Worm (Caenorhabditis elegans) whole organism, L3 larva: ENCODE data around the gene nhr-17.

Experiments used
- R02D3.7 ChIP-seq: fragments of 150-350 bp; optimal IDR thresholded peaks from 2 replicates; lab custom pipeline; 2014; ENCODE audit warnings: missing biosample characterization, missing genetic modification characterization
- aly-2 ChIP-seq: fragments of 150-350 bp; optimal IDR thresholded peaks from 2 replicates; lab custom pipeline; 2014; ENCODE audit warnings: missing biosample characterization, missing genetic modification characterization
- ama-1 ChIP-seq: fragments of 150-350 bp; optimal IDR thresholded peaks from 2 replicates; lab custom pipeline; 2018
- ceh-28 ChIP-seq: fragments of 150-350 bp; optimal IDR thresholded peaks from 2 replicates; lab custom pipeline; 2014; ENCODE audit warnings: missing biosample characterization, missing genetic modification reagents, missing genetic modification characterization
- ceh-82 ChIP-seq: fragments of 150-350 bp; optimal IDR thresholded peaks from 2 replicates; lab custom pipeline; 2014; ENCODE audit warnings: missing biosample characterization, missing genetic modification characterization
- ceh-9 ChIP-seq: sonication (generic microtip); optimal IDR thresholded peaks from 2 replicates; lab custom pipeline; 2018; ENCODE audit warnings: missing biosample characterization, missing genetic modification characterization
- daf-12 ChIP-seq: fragments of 150-350 bp; optimal IDR thresholded peaks from 2 replicates; lab custom pipeline; 2014; ENCODE audit warnings: missing biosample characterization, missing genetic modification reagents, missing genetic modification characterization
- egl-27 ChIP-seq: sonication (generic microtip); optimal IDR thresholded peaks from 4 replicates; lab custom pipeline; 2017; ENCODE audit warnings: missing biosample characterization, missing genetic modification reagents, missing genetic modification characterization
- elt-2 ChIP-seq: sonication (generic microtip); optimal IDR thresholded peaks from 2 replicates; lab custom pipeline; 2016; ENCODE audit warnings: missing genetic modification reagents, mild to moderate bottlenecking, missing genetic modification characterization, missing compliant biosample characterization
- elt-3 ChIP-seq, 3 experiments: fragments of 150-350 bp in 1 of 3; sonication (generic microtip) in 2 of 3; optimal IDR thresholded peaks; 2 replicates in 2 of 3; 4 replicates in 1 of 3; lab custom pipeline; 2014 to 2017; ENCODE audit warnings: missing biosample characterization in 3 of 3, missing genetic modification characterization in 3 of 3
- eor-1 ChIP-seq, 2 experiments: fragments of 150-350 bp; optimal IDR thresholded peaks; 2 replicates each; lab custom pipeline; 2014 to 2018; ENCODE audit warnings: missing biosample characterization in 2 of 2, missing genetic modification characterization in 2 of 2
- fkh-10 ChIP-seq: sonication (generic microtip); optimal IDR thresholded peaks from 2 replicates; lab custom pipeline; 2017; ENCODE audit warnings: missing biosample characterization, missing genetic modification reagents, missing genetic modification characterization
- fos-1 ChIP-seq: fragments of 150-350 bp; optimal IDR thresholded peaks from 2 replicates; lab custom pipeline; 2014; ENCODE audit warnings: missing biosample characterization, missing genetic modification characterization
- hmg-11 ChIP-seq: sonication (generic microtip); optimal IDR thresholded peaks from 2 replicates; lab custom pipeline; 2016; ENCODE audit warnings: missing genetic modification characterization, missing compliant biosample characterization
- jun-1 ChIP-seq: fragments of 150-350 bp; optimal IDR thresholded peaks from 2 replicates; lab custom pipeline; 2014; ENCODE audit warnings: missing biosample characterization, missing genetic modification reagents, missing genetic modification characterization
- lin-39 ChIP-seq: fragments of 150-350 bp; optimal IDR thresholded peaks from 2 replicates; lab custom pipeline; 2018; ENCODE audit warnings: missing biosample characterization, missing genetic modification reagents, missing genetic modification characterization
- lsy-12 ChIP-seq: sonication (generic microtip); optimal IDR thresholded peaks from 2 replicates; lab custom pipeline; 2016; ENCODE audit warnings: mild to moderate bottlenecking, missing genetic modification characterization, missing compliant biosample characterization
- mdl-1 ChIP-seq: fragments of 150-350 bp; optimal IDR thresholded peaks from 2 replicates; lab custom pipeline; 2014; ENCODE audit warnings: missing biosample characterization, missing genetic modification characterization
- mml-1 ChIP-seq: fragments of 150-350 bp; sonication (generic microtip); optimal IDR thresholded peaks from 3 replicates; lab custom pipeline; 2014; ENCODE audit warnings: missing biosample characterization, missing genetic modification characterization
- nfya-1 ChIP-seq: sonication (generic microtip); optimal IDR thresholded peaks from 2 replicates; lab custom pipeline; 2017; ENCODE audit warnings: missing genetic modification characterization, mild to moderate bottlenecking, missing compliant biosample characterization, antibody characterized with exemption, moderate library complexity; ENCODE audit not compliant: insufficient read depth
- nhr-11 ChIP-seq: fragments of 150-350 bp; optimal IDR thresholded peaks from 2 replicates; lab custom pipeline; 2014; ENCODE audit warnings: missing biosample characterization, missing genetic modification characterization
- nhr-12 ChIP-seq: fragments of 150-350 bp; optimal IDR thresholded peaks from 2 replicates; lab custom pipeline; 2014; ENCODE audit warnings: missing biosample characterization, missing genetic modification characterization
- nhr-23 ChIP-seq: fragments of 150-350 bp; optimal IDR thresholded peaks from 2 replicates; lab custom pipeline; 2014; ENCODE audit warnings: missing biosample characterization, missing genetic modification reagents, missing genetic modification characterization
- nhr-25 ChIP-seq: sonication (generic microtip); optimal IDR thresholded peaks from 2 replicates; lab custom pipeline; 2017; ENCODE audit warnings: missing biosample characterization, missing genetic modification characterization
- nhr-43 ChIP-seq: sonication (generic microtip); optimal IDR thresholded peaks from 2 replicates; lab custom pipeline; 2016; ENCODE audit warnings: mild to moderate bottlenecking, missing genetic modification characterization, missing compliant biosample characterization; ENCODE audit not compliant: poor library complexity, severe bottlenecking
- nhr-67 ChIP-seq: fragments of 150-350 bp; optimal IDR thresholded peaks from 2 replicates; lab custom pipeline; 2014; ENCODE audit warnings: missing biosample characterization, missing genetic modification characterization
- nhr-76 ChIP-seq: fragments of 150-350 bp; sonication (generic microtip); optimal IDR thresholded peaks from 5 replicates; lab custom pipeline; 2014; ENCODE audit warnings: missing biosample characterization, missing genetic modification characterization
- nhr-77 ChIP-seq: fragments of 150-350 bp; optimal IDR thresholded peaks from 2 replicates; lab custom pipeline; 2014; ENCODE audit warnings: missing biosample characterization, missing genetic modification characterization
- pha-4 ChIP-seq: fragments of 150-350 bp; optimal IDR thresholded peaks from 2 replicates; lab custom pipeline; 2014; ENCODE audit warnings: missing biosample characterization, missing genetic modification reagents, missing genetic modification characterization
- pqm-1 ChIP-seq: fragments of 150-350 bp; optimal IDR thresholded peaks from 2 replicates; lab custom pipeline; 2017; ENCODE audit warnings: missing biosample characterization, missing genetic modification characterization, inconsistent platforms
- sea-2 ChIP-seq: fragments of 150-350 bp; sonication (generic microtip); optimal IDR thresholded peaks from 4 replicates; lab custom pipeline; 2014; ENCODE audit warnings: missing biosample characterization, missing genetic modification reagents, missing genetic modification characterization
- skn-1 ChIP-seq: fragments of 150-350 bp; optimal IDR thresholded peaks from 2 replicates; lab custom pipeline; 2014; ENCODE audit warnings: missing biosample characterization, missing genetic modification characterization
- tbx-2 ChIP-seq: sonication (generic microtip); optimal IDR thresholded peaks from 2 replicates; lab custom pipeline; 2016; ENCODE audit warnings: mild to moderate bottlenecking, missing genetic modification characterization, missing compliant biosample characterization
- unc-39 ChIP-seq: sonication (generic microtip); optimal IDR thresholded peaks from 4 replicates; lab custom pipeline; 2017; ENCODE audit warnings: missing biosample characterization, missing genetic modification characterization
- ztf-11 ChIP-seq: fragments of 150-350 bp; optimal IDR thresholded peaks from 2 replicates; lab custom pipeline; 2014; ENCODE audit warnings: missing biosample characterization, missing genetic modification characterization
- ztf-4 ChIP-seq: fragments of 150-350 bp; optimal IDR thresholded peaks from 2 replicates; lab custom pipeline; 2014; ENCODE audit warnings: missing biosample characterization, missing genetic modification characterization

Gene nhr-17

ce11 chrX:12632657-12633056 lies 35.0 kb downstream of the nhr-17 start:
- TF ChIP-seq ceh-82 (tag; lab: Kevin White, UChicago) = no peak
- peak; percentile 49 for TF ChIP-seq fkh-10 (GFP tag; lab: Kevin White, UChicago)

- TF ChIP-seq fkh-10 (GFP tag; lab: Kevin White, UChicago) (peak; percentile 65), ceh-82 (tag; lab: Kevin White, UChicago) (no peak), nhr-77 (tag; lab: Kevin White, UChicago) (no peak), unc-39 (tag; lab: Kevin White, UChicago) (no peak), ztf-4 (tag; lab: Kevin White, UChicago) (no peak), ztf-11 (tag; lab: Kevin White, UChicago) (no peak), fos-1 (tag; lab: Kevin White, UChicago) (no peak), nhr-23 (tag; lab: Kevin White, UChicago) (no peak)
Observed at ce11 chrX:12631446-12631845, 36.2 kb downstream of the nhr-17 start.

ce11 chrX:12630556-12630955 lies 37.1 kb downstream of the nhr-17 start:
- TF ChIP-seq fkh-10 (GFP tag; lab: Kevin White, UChicago) (no peak), R02D3.7 (tag; lab: Kevin White, UChicago) (no peak), egl-27 (tag; lab: Kevin White, UChicago) (no peak), ceh-9 (no peak), jun-1 (tag; lab: Kevin White, UChicago) (peak; percentile 80), elt-3 (tag; optimal IDR thresholded peaks at IDR 0.05; lab: Kevin White, UChicago) (peak; percentile 34 to 49 (median 36)), lin-39 (tag; lab: Kevin White, UChicago) (peak; percentile 17), elt-2 (tag; lab: Kevin White, UChicago) (peak; percentile 92), lsy-12 (tag; lab: Kevin White, UChicago) (peak; percentile 64), ceh-82 (tag; lab: Kevin White, UChicago) (no peak), ceh-28 (tag; lab: Kevin White, UChicago) (peak; percentile 49), pha-4 (tag; lab: Kevin White, UChicago) (peak; percentile 19), eor-1 (tag; optimal IDR thresholded peaks at IDR 0.05; lab: Kevin White, UChicago) (no peak), mml-1 (tag; lab: Kevin White, UChicago) (no peak), mdl-1 (tag; lab: Kevin White, UChicago) (peak; percentile 71), nhr-43 (tag; lab: Kevin White, UChicago) (peak; percentile 54), nhr-23 (tag; lab: Kevin White, UChicago) (peak; percentile 74), nfya-1 (peak; percentile 42), nhr-25 (tag; lab: Kevin White, UChicago) (peak; percentile 62), pqm-1 (tag; lab: Kevin White, UChicago) (peak; percentile 83)

ce11 chrX:12630005-12630404 lies 37.6 kb downstream of the nhr-17 start:
- TF ChIP-seq pha-4 (tag; lab: Kevin White, UChicago) (peak; percentile 93), nhr-12 (tag; lab: Kevin White, UChicago) (no peak)

ce11 chrX:12629257-12629656 lies 38.4 kb downstream of the nhr-17 start:
- TF ChIP-seq nfya-1 (peak; percentile 40), skn-1 (tag; lab: Kevin White, UChicago) (no peak), ama-1 (lab: Kevin White, UChicago) (no peak), fkh-10 (GFP tag; lab: Kevin White, UChicago) (peak; percentile 18), elt-3 (tag; optimal IDR thresholded peaks at IDR 0.05; lab: Kevin White, UChicago) (no peak), nhr-12 (tag; lab: Kevin White, UChicago) (no peak), daf-12 (tag; lab: Kevin White, UChicago) (no peak), ztf-11 (tag; lab: Kevin White, UChicago) (no peak), nhr-25 (tag; lab: Kevin White, UChicago) (no peak), sea-2 (no peak), nhr-43 (tag; lab: Kevin White, UChicago) (no peak), nhr-11 (tag; lab: Kevin White, UChicago) (no peak), nhr-77 (tag; lab: Kevin White, UChicago) (no peak), nhr-67 (tag; lab: Kevin White, UChicago) (no peak), jun-1 (tag; lab: Kevin White, UChicago) (no peak), mdl-1 (tag; lab: Kevin White, UChicago) (peak; percentile 59), eor-1 (tag; optimal IDR thresholded peaks at IDR 0.05; lab: Kevin White, UChicago) (no peak), aly-2 (tag; lab: Kevin White, UChicago) (no peak), lin-39 (tag; lab: Kevin White, UChicago) (peak; percentile 86), tbx-2 (tag; lab: Kevin White, UChicago) (no peak), hmg-11 (peak; percentile 2), nhr-76 (tag; lab: Kevin White, UChicago) (no peak)
